Worm (Caenorhabditis elegans) whole organism, L4/young adult: Measurements from ENCODE around the gene ZK1010.2.

ENCODE experiments used
- dao-5 ChIP-seq: sonication (generic microtip); optimal IDR thresholded peaks from 2 replicates; lab custom pipeline; 2016; ENCODE audit warnings: missing genotype, missing genetic modification characterization, moderate library complexity, missing compliant biosample characterization
- him-1 ChIP-seq: sonication (generic microtip); optimal IDR thresholded peaks from 2 replicates; lab custom pipeline; 2016; ENCODE audit warnings: missing genotype, missing genetic modification reagents, missing genetic modification characterization, missing compliant biosample characterization

ce11 chrIII:12998252-12998651, 20.6 kb upstream of the ZK1010.2 start:
- TF ChIP-seq him-1 (tag; lab: Kevin White, UChicago) = no peak
- no peak for TF ChIP-seq dao-5
